Worm (Caenorhabditis elegans): ENCODE measurements around the gene cest-9.1.

- TF ChIP-seq T22C8.4 (GFP tag; IDR thresholded peaks at IDR 0.05) = no peak
- no peak for TF ChIP-seq ztf-23 (GFP tag; IDR thresholded peaks at IDR 0.05)
- TF ChIP-seq klf-2 (GFP tag; conservative IDR thresholded peaks at IDR 0.05) = no peak
- no peak for TF ChIP-seq cog-1 (tag; optimal IDR thresholded peaks at IDR 0.05)
- TF ChIP-seq flt-1 (GFP tag; IDR thresholded peaks at IDR 0.05) = no peak
Measured at ce11 chrX:12230357-12230756, 4.4 kb downstream of the cest-9.1 start.
